Fruit fly (Drosophila melanogaster): ENCODE results near the gene CG3106.
A peak's percentile ranks its signal among the peaks of the same experiment; 100 is the strongest.

Gene CG3106

dm6 chrX:9663666-9664065 lies 963 bp upstream of the CG3106 start (continued):
- TF ChIP-seq CG10431 (GFP tag; optimal IDR thresholded peaks at IDR 0.05) (no peak), ken (GFP tag; IDR thresholded peaks at IDR 0.05) (no peak), Rfx (GFP tag; IDR thresholded peaks at IDR 0.05) (no peak), toy (GFP tag; IDR thresholded peaks at IDR 0.05) (no peak), H15 (GFP tag; IDR thresholded peaks at IDR 0.05) (no peak), MESR4 (GFP tag; optimal IDR thresholded peaks at IDR 0.05) (no peak), Lpt (GFP tag; optimal IDR thresholded peaks at IDR 0.05) (no peak), hbn (GFP tag; IDR thresholded peaks at IDR 0.05; ENCODE audit: partially characterized antibody) (no peak), Spps (tag; optimal IDR thresholded peaks at IDR 0.05) (no peak), cato (GFP tag; optimal IDR thresholded peaks at IDR 0.05; ENCODE audit: borderline replicate concordance) (no peak), CG1024 (GFP tag; IDR thresholded peaks at IDR 0.05) (no peak), chn (GFP tag; optimal IDR thresholded peaks at IDR 0.05) (no peak), NC2β (GFP tag; optimal IDR thresholded peaks at IDR 0.05) (no peak), bcd (GFP tag; optimal IDR thresholded peaks at IDR 0.05) (no peak), NC2α (GFP tag; optimal IDR thresholded peaks at IDR 0.05) (no peak), Med (GFP tag) (no peak), CG15269 (tag; optimal IDR thresholded peaks at IDR 0.05) (no peak), CG15073 (GFP tag; optimal IDR thresholded peaks at IDR 0.05) (no peak), mirr (GFP tag; optimal IDR thresholded peaks at IDR 0.05) (peak; percentile 57), vnd (GFP tag; IDR thresholded peaks at IDR 0.05; ENCODE audit: partially characterized antibody) (peak; percentile 53; the same call in 2 of the 3 replicates), sug (tag; optimal IDR thresholded peaks at IDR 0.05) (peak; percentile 34), stwl (tag; optimal IDR thresholded peaks at IDR 0.05) (no peak), Gsc (GFP tag; IDR thresholded peaks at IDR 0.05) (no peak), crp (GFP tag; optimal IDR thresholded peaks at IDR 0.05) (no peak), CG12299 (tag; optimal IDR thresholded peaks at IDR 0.05) (no peak), jumu (GFP tag; optimal IDR thresholded peaks at IDR 0.05) (no peak), cg (GFP tag; optimal IDR thresholded peaks at IDR 0.05) (no peak)

DNA sequence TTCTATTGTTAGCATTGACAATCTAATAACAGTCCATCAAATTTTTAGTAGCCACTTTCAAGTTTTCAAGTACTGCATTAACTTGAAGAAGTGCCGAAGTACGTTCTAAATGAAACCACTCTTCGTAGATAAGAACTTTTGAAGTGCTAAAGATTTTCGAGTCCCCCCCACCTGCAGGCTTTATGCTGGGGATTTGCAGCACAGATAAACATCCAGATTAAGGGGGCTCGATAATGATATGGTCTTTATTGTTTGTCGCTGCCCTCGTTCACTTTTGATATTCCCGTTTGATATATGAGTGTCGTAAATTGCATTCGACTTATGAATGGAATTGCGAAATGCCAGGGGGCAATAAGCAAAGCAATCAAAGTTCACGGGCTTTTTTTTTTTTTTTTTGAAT lies 1.2 kb downstream of the CG3106 start:
- TF ChIP-seq CG8281 (tag; optimal IDR thresholded peaks at IDR 0.05) (peak; percentile 27), CG13287 (GFP tag; IDR thresholded peaks at IDR 0.05; ENCODE audit: partially characterized antibody) (no peak), CG2889 (GFP tag; IDR thresholded peaks at IDR 0.05) (no peak), pnt (GFP tag; optimal IDR thresholded peaks at IDR 0.05) (no peak), prd (optimal IDR thresholded peaks at IDR 0.05) (no peak), prd (GFP tag; IDR thresholded peaks at IDR 0.05) (no peak), Hr78 (GFP tag; optimal IDR thresholded peaks at IDR 0.05) (no peak), CG3281 (GFP tag; optimal IDR thresholded peaks at IDR 0.05) (no peak), CG11695 (GFP tag; IDR thresholded peaks at IDR 0.05) (no peak), sna (GFP tag; IDR thresholded peaks at IDR 0.05; ENCODE audit: partially characterized antibody) (no peak), gsb (GFP tag; IDR thresholded peaks at IDR 0.05) (no peak), CG1529 (GFP tag; optimal IDR thresholded peaks at IDR 0.05) (no peak), vnd (GFP tag; IDR thresholded peaks at IDR 0.05; ENCODE audit: partially characterized antibody) (peak; percentile 43; the same call in 2 of the 3 replicates), CG10462 (GFP tag; optimal IDR thresholded peaks at IDR 0.05) (no peak), tna (GFP tag; IDR thresholded peaks at IDR 0.05; ENCODE audit: partially characterized antibody) (no peak), CG3847 (GFP tag; IDR thresholded peaks at IDR 0.05) (no peak), CG4707 (GFP tag; optimal IDR thresholded peaks at IDR 0.05) (no peak), CG14710 (tag; optimal IDR thresholded peaks at IDR 0.05) (no peak), shn (GFP tag; optimal IDR thresholded peaks at IDR 0.05) (no peak), wor (GFP tag; IDR thresholded peaks at IDR 0.05) (no peak), lov (optimal IDR thresholded peaks at IDR 0.05) (no peak), lov (GFP tag; IDR thresholded peaks at IDR 0.05) (no peak), grn (GFP tag; optimal IDR thresholded peaks at IDR 0.05) (peak; percentile 55), Sry-δ (GFP tag; optimal IDR thresholded peaks at IDR 0.05) (no peak), Dref (GFP tag; IDR thresholded peaks at IDR 0.05) (no peak), sug (tag; optimal IDR thresholded peaks at IDR 0.05) (peak; percentile 58)
